Fruit fly (Drosophila melanogaster): ENCODE data around the gene CtsL4.

The CtsL4 gene

DNA sequence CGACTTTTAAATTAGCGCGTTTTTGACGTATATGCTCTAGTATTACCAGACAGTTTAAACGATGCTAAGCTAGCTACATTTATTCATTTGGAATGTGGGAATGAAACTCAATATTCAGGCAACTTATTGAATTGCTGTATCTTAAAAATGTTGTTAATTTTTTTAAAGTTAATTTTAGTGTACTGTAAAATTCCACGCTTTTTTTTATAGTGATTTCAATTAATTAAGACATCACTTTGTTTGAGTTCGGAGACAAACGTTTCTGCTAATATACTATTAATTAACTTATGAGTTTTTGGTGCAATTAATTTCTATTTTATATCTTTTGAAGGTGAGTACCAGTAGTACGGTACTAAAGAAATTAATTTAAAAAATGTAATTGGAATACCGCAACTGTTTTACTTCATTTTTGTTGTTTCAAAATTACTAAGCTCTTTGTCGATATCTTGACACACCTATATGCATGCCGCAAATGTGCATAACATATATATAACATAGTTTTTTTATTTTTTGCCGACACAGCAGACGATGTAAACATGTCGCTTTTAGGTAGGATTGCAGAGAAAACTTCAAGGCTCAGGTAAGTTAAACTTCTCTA lies 29.9 kb upstream of the CtsL4 start, which contains the start of the genes Cdk1 and mRpS7 (continued):
- TF ChIP-seq D (optimal IDR thresholded peaks at IDR 0.05) (no peak), D (GFP tag; optimal IDR thresholded peaks at IDR 0.05) (peak; percentile 64), Doc3 (GFP tag; IDR thresholded peaks at IDR 0.05; ENCODE audit: partially characterized antibody) (no peak), Dref (GFP tag; IDR thresholded peaks at IDR 0.05) (no peak), ato (GFP tag; IDR thresholded peaks at IDR 0.05; ENCODE audit: partially characterized antibody) (no peak), CG14860 (GFP tag; IDR thresholded peaks at IDR 0.05; ENCODE audit: partially characterized antibody) (no peak), Deaf1 (tag; optimal IDR thresholded peaks at IDR 0.05) (peak; percentile 39), twi (tag; optimal IDR thresholded peaks at IDR 0.05) (peak; percentile 62), CG8089 (GFP tag; optimal IDR thresholded peaks at IDR 0.05) (peak; percentile 42), CG10431 (GFP tag; optimal IDR thresholded peaks at IDR 0.05) (no peak), chif (GFP tag; optimal IDR thresholded peaks at IDR 0.05) (peak; percentile 17 to 53), CG9437 (GFP tag; optimal IDR thresholded peaks at IDR 0.05) (peak; percentile 80), otp (GFP tag; IDR thresholded peaks at IDR 0.05) (0 out of 3 replicates have a peak, but pooled peaks have one; percentile 41), Doc2 (GFP tag; IDR thresholded peaks at IDR 0.05) (no peak), pnt (GFP tag; optimal IDR thresholded peaks at IDR 0.05) (peak; percentile 57), gcm2 (GFP tag; optimal IDR thresholded peaks at IDR 0.05) (peak; percentile 13), Ssrp (tag; optimal IDR thresholded peaks at IDR 0.05) (peak; percentile 75), CG17328 (GFP tag; IDR thresholded peaks at IDR 0.05) (peak; percentile 70), Hr39 (optimal IDR thresholded peaks at IDR 0.05) (no peak), pum (GFP tag; optimal IDR thresholded peaks at IDR 0.05) (peak; percentile 56), unc-4 (GFP tag; IDR thresholded peaks at IDR 0.05; ENCODE audit: partially characterized antibody) (no peak), CG2116 (GFP tag; optimal IDR thresholded peaks at IDR 0.05) (peak; percentile 84), lab (GFP tag; optimal IDR thresholded peaks at IDR 0.05) (no peak), GATAe (GFP tag; conservative IDR thresholded peaks at IDR 0.05) (no peak), ranshi (GFP tag; IDR thresholded peaks at IDR 0.05) (0 out of 2 replicates have a peak, but pooled peaks have one; percentile 68), crol (GFP tag; IDR thresholded peaks at IDR 0.05) (no peak), sens (GFP tag) (peak; percentile 94), bcd (GFP tag; optimal IDR thresholded peaks at IDR 0.05) (peak; percentile 71), lbe (GFP tag; optimal IDR thresholded peaks at IDR 0.05) (no peak), CrebB (tag; optimal IDR thresholded peaks at IDR 0.05) (no peak), CG8388 (GFP tag; optimal IDR thresholded peaks at IDR 0.05) (peak; percentile 79), kay (GFP tag; optimal IDR thresholded peaks at IDR 0.05) (no peak), tx (GFP tag; optimal IDR thresholded peaks at IDR 0.05) (peak; percentile 44), H2.0 (GFP tag; IDR thresholded peaks at IDR 0.05) (peak; percentile 76), CG9797 (GFP tag; optimal IDR thresholded peaks at IDR 0.05) (peak; percentile 28), CG10462 (GFP tag; optimal IDR thresholded peaks at IDR 0.05) (peak; percentile 46), BEAF-32 (GFP tag; optimal IDR thresholded peaks at IDR 0.05) (peak; percentile 33), stc (GFP tag; IDR thresholded peaks at IDR 0.05) (peak; percentile 15; the same call in 1 of the 2 replicates), Tbp (GFP tag; optimal IDR thresholded peaks at IDR 0.05) (no peak), Chrac-16 (GFP tag; optimal IDR thresholded peaks at IDR 0.05) (peak; percentile 76), Gsc (GFP tag; IDR thresholded peaks at IDR 0.05) (no peak), cg (GFP tag; optimal IDR thresholded peaks at IDR 0.05) (no peak), exex (tag; optimal IDR thresholded peaks at IDR 0.05) (peak; percentile 39), CG7271 (tag; optimal IDR thresholded peaks at IDR 0.05) (peak; percentile 37), CG5953 (GFP tag; IDR thresholded peaks at IDR 0.05) (0 out of 2 replicates have a peak, but pooled peaks have one; percentile 52), CG9817 (tag; optimal IDR thresholded peaks at IDR 0.05) (peak; percentile 68), br (optimal IDR thresholded peaks at IDR 0.05) (no peak), CG15011 (GFP tag; optimal IDR thresholded peaks at IDR 0.05) (peak; percentile 41), CG7963 (GFP tag; IDR thresholded peaks at IDR 0.05; ENCODE audit: partially characterized antibody) (no peak), croc (GFP tag; conservative IDR thresholded peaks at IDR 0.05) (peak; percentile 57), ftz-f1 (GFP tag; optimal IDR thresholded peaks at IDR 0.05) (no peak)
